Fruit fly (Drosophila melanogaster) whole organism, prepupa: ENCODE results near the gene CG33268.

ENCODE experiments used
- Blimp-1 ChIP-seq: fragments of 200-800 bp; sonication (Bioruptor generic); optimal IDR thresholded peaks from 3 replicates; lab custom pipeline; 2017; ENCODE audit warnings: missing biosample characterization, missing genetic modification characterization, mild to moderate bottlenecking, moderate library complexity, missing genetic modification reagents
- CG10669 ChIP-seq: fragments of 200-800 bp; sonication (Bioruptor generic); optimal IDR thresholded peaks from 3 replicates; lab custom pipeline; 2018; ENCODE audit warnings: missing biosample characterization, mild to moderate bottlenecking, missing genetic modification characterization, moderate library complexity
- CG3919 ChIP-seq: fragments of 200-800 bp; sonication (Bioruptor generic); optimal IDR thresholded peaks from 3 replicates; lab custom pipeline; 2016; ENCODE audit warnings: missing biosample characterization, missing genetic modification characterization
- CG4318 ChIP-seq: fragments of 200-800 bp; sonication (Bioruptor generic); optimal IDR thresholded peaks from 3 replicates; lab custom pipeline; 2017; ENCODE audit warnings: missing biosample characterization, mild to moderate bottlenecking, missing genetic modification characterization
- Eip78C ChIP-seq: fragments of 200-800 bp; sonication (Bioruptor generic); peaks from one replicate; lab custom pipeline; 2016; ENCODE audit warnings: missing biosample characterization, missing genetic modification characterization
- OdsH ChIP-seq: fragments of 200-800 bp; sonication (Bioruptor generic); optimal IDR thresholded peaks from 3 replicates; lab custom pipeline; 2016; ENCODE audit warnings: missing biosample characterization, missing genetic modification characterization
- cyc ChIP-seq: fragments of 200-800 bp; sonication (Bioruptor generic); optimal IDR thresholded peaks from 3 replicates; lab custom pipeline; 2016; ENCODE audit warnings: missing biosample characterization, missing genetic modification characterization
- esn ChIP-seq: fragments of 200-800 bp; sonication (Bioruptor generic); optimal IDR thresholded peaks from 2 replicates; lab custom pipeline; 2016; ENCODE audit warnings: missing biosample characterization, mild to moderate bottlenecking, missing genetic modification characterization, moderate library complexity
- net ChIP-seq: fragments of 200-800 bp; sonication (Bioruptor generic); optimal IDR thresholded peaks from 3 replicates; lab custom pipeline; 2016; ENCODE audit warnings: missing biosample characterization, missing genetic modification characterization

DNA sequence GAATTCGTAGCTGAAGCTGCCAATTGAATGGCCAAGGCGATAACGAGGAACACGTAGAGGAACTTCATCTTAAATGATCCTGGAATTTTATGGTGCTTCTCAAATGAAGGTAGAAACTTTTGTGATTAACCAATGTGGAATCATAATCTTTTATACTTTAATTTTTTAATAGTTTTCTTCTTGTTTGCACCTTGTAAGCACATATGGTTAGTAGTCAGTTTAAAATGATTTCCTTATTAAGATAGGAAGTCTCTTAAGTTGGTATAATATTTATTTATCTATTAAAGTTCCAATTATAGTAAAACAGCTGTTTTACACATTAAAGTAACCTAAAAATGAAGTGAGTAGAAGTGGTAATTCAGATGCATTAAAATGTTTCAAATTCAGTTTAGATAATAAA is 10.1 kb downstream of the CG33268 start, which contains the start of gene CG43391:
- TF ChIP-seq OdsH (GFP tag; lab: Kevin White, UChicago) (no peak), Eip78C (GFP tag; lab: Kevin White, UChicago) (no peak), esn (GFP tag; lab: Kevin White, UChicago) (no peak), Blimp-1 (GFP tag; lab: Kevin White, UChicago) (no peak), CG10669 (GFP tag; lab: Kevin White, UChicago) (no peak), CG3919 (GFP tag; lab: Kevin White, UChicago) (no peak), CG4318 (GFP tag; lab: Kevin White, UChicago) (no peak), cyc (no peak), net (GFP tag; lab: Kevin White, UChicago) (no peak)
